Fruit fly (Drosophila melanogaster): ENCODE measurements around the gene st.

The st gene

DNA sequence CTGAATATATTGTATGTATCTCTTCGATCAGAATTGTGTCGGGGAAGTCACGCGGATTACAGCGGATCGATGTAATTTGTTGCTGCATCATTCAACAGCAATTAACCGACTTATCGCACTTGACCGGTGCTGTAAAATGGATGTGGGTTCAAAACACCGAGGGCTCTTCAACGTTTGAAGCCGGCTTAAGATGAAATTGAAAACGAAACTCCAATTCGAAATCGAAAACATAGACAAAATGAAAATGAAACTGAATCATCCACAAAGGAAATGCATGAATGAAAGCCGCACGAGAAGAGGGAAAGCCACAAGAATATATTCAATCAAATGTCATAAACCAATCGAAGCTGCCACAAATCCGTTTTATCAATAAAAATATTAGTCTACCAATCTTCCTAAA, 48.7 kb downstream of the st start:
- TF ChIP-seq CG1620 (GFP tag; optimal IDR thresholded peaks at IDR 0.05) (no peak), CG14711 (tag; optimal IDR thresholded peaks at IDR 0.05) (no peak), Clk (GFP tag; optimal IDR thresholded peaks at IDR 0.05) (no peak), CG12768 (GFP tag; optimal IDR thresholded peaks at IDR 0.05) (no peak), kay (GFP tag; ENCODE audit: borderline replicate concordance) (no peak), pad (GFP tag; optimal IDR thresholded peaks at IDR 0.05) (no peak)

Measured in whole organism, adult.